Fruit fly (Drosophila melanogaster) whole organism, embryonic: ENCODE data around the gene Bx.

Source experiments
- ATbp ChIP-seq: fragments of 200-800 bp; sonication (Bioruptor generic); optimal IDR thresholded peaks from 2 replicates; lab custom pipeline; 2017; ENCODE audit warnings: missing biosample characterization, mild to moderate bottlenecking, missing genetic modification characterization, missing genetic modification reagents
- B-H2 ChIP-seq: fragments of 200-800 bp; sonication (Bioruptor generic); optimal IDR thresholded peaks from 2 replicates; lab custom pipeline; 2018; ENCODE audit warnings: missing biosample characterization, mild to moderate bottlenecking, missing genetic modification characterization
- CG10979 ChIP-seq: fragments of 200-800 bp; sonication (Bioruptor generic); optimal IDR thresholded peaks from 2 replicates; lab custom pipeline; 2018; ENCODE audit warnings: missing biosample characterization, mild to moderate bottlenecking, missing genetic modification characterization, moderate library complexity
- CG12391 ChIP-seq: fragments of 200-800 bp; sonication (Bioruptor generic); optimal IDR thresholded peaks from 3 replicates; lab custom pipeline; 2018; ENCODE audit warnings: missing biosample characterization, mild to moderate bottlenecking, missing genetic modification characterization, moderate library complexity
- CG14667 ChIP-seq: fragments of 200-800 bp; sonication (Bioruptor generic); IDR thresholded peaks from 2 replicates; pipeline ENCODE4 v1.3.6; 2022; ENCODE audit warnings: missing biosample characterization, missing genetic modification characterization
- CG1529 ChIP-seq: fragments of 200-800 bp; sonication (Bioruptor generic); optimal IDR thresholded peaks from 3 replicates; lab custom pipeline; 2018; ENCODE audit warnings: missing biosample characterization, missing genetic modification characterization
- CG1647 ChIP-seq: fragments of 200-800 bp; sonication (Bioruptor generic); optimal IDR thresholded peaks from 3 replicates; lab custom pipeline; 2016; ENCODE audit warnings: missing biosample characterization, missing genetic modification characterization
- CG17359 ChIP-seq: fragments of 200-800 bp; sonication (Bioruptor generic); optimal IDR thresholded peaks from 3 replicates; lab custom pipeline; 2018; ENCODE audit warnings: missing biosample characterization, mild to moderate bottlenecking, missing genetic modification characterization, moderate library complexity
- CG17912 ChIP-seq: fragments of 200-800 bp; sonication (Bioruptor generic); optimal IDR thresholded peaks from 2 replicates; lab custom pipeline; 2018; ENCODE audit warnings: missing biosample characterization, mild to moderate bottlenecking, missing genetic modification characterization
- CG18599 ChIP-seq: fragments of 200-800 bp; sonication (Bioruptor generic); optimal IDR thresholded peaks from 3 replicates; lab custom pipeline; 2017; ENCODE audit warnings: missing biosample characterization, missing genetic modification characterization, mild to moderate bottlenecking, moderate library complexity, missing genetic modification reagents
- CG2712 ChIP-seq: fragments of 200-800 bp; optimal IDR thresholded peaks from 3 replicates; lab custom pipeline; 2019; ENCODE audit warnings: missing biosample characterization, mild to moderate bottlenecking, missing genetic modification characterization, moderate library complexity
- CG31224 ChIP-seq: fragments of 200-800 bp; sonication (Bioruptor generic); IDR thresholded peaks from 2 replicates; pipeline ENCODE4 v1.3.6; 2022; ENCODE audit warnings: missing biosample characterization, missing genetic modification characterization
- CG3847 ChIP-seq: fragments of 200-800 bp; sonication (Bioruptor generic); IDR thresholded peaks from 2 replicates; pipeline ENCODE4 v1.3.6; 2022; ENCODE audit warnings: missing biosample characterization, missing genetic modification characterization
- CG7357 ChIP-seq: fragments of 200-800 bp; sonication (Bioruptor generic); IDR thresholded peaks from 3 replicates; pipeline ENCODE4 v1.3.6; 2022; ENCODE audit warnings: missing biosample characterization, missing genetic modification characterization
- CG8388 ChIP-seq: fragments of 200-800 bp; sonication (Bioruptor generic); optimal IDR thresholded peaks from 2 replicates; lab custom pipeline; 2019; ENCODE audit warnings: missing biosample characterization, mild to moderate bottlenecking, missing genetic modification characterization, moderate library complexity
- CG9727 ChIP-seq: fragments of 200-800 bp; sonication (Bioruptor generic); optimal IDR thresholded peaks from 3 replicates; lab custom pipeline; 2017; ENCODE audit warnings: missing biosample characterization, mild to moderate bottlenecking, missing genetic modification characterization
- Dll ChIP-seq: fragments of 200-800 bp; sonication (Bioruptor generic); IDR thresholded peaks from 4 replicates; pipeline ENCODE4 v1.3.6; 2022; ENCODE audit warnings: missing biosample characterization, missing genetic modification characterization; ENCODE audit not compliant: partially characterized antibody
- E2f1 ChIP-seq: fragments of 200-800 bp; sonication (Bioruptor generic); IDR thresholded peaks from 2 replicates; pipeline ENCODE4 v1.3.6; 2022; ENCODE audit warnings: missing biosample characterization, missing genetic modification characterization
- Elba2 ChIP-seq: fragments of 200-800 bp; sonication (Bioruptor generic); optimal IDR thresholded peaks from 3 replicates; lab custom pipeline; 2016; ENCODE audit warnings: missing biosample characterization, missing genetic modification characterization
- Fer3 ChIP-seq: fragments of 200-800 bp; sonication (Bioruptor generic); optimal IDR thresholded peaks from 2 replicates; lab custom pipeline; 2018; ENCODE audit warnings: missing biosample characterization, mild to moderate bottlenecking, missing genetic modification characterization, moderate library complexity
- Gsc ChIP-seq: fragments of 200-800 bp; sonication (Bioruptor generic); IDR thresholded peaks from 2 replicates; pipeline ENCODE4 v1.3.6; 2022; ENCODE audit warnings: missing biosample characterization, missing genetic modification characterization
- Hand ChIP-seq: fragments of 200-800 bp; sonication (Bioruptor generic); optimal IDR thresholded peaks from 2 replicates; lab custom pipeline; 2017; ENCODE audit warnings: mild to moderate bottlenecking, missing biosample characterization, missing genetic modification reagents, missing genetic modification characterization
- HmgZ ChIP-seq: fragments of 200-800 bp; sonication (Bioruptor generic); optimal IDR thresholded peaks from 2 replicates; lab custom pipeline; 2018; ENCODE audit warnings: missing biosample characterization, mild to moderate bottlenecking, missing genetic modification characterization
- Mrtf ChIP-seq: fragments of 200-800 bp; sonication (Bioruptor generic); IDR thresholded peaks from 3 replicates; pipeline ENCODE4 v1.3.6; 2022; ENCODE audit warnings: missing biosample characterization, missing genetic modification characterization
- NK7.1 ChIP-seq: fragments of 200-800 bp; sonication (Bioruptor generic); optimal IDR thresholded peaks from 3 replicates; lab custom pipeline; 2016; ENCODE audit warnings: missing biosample characterization, missing genetic modification characterization
- PHDP ChIP-seq: fragments of 200-800 bp; sonication (Bioruptor generic); optimal IDR thresholded peaks from 3 replicates; lab custom pipeline; 2018; ENCODE audit warnings: missing biosample characterization, mild to moderate bottlenecking, missing genetic modification characterization, moderate library complexity
- Stat92E ChIP-seq, 3 experiments: fragments of >200 bp in 2 of 3; fragments of 200-800 bp in 1 of 3; sonication (Bioruptor generic) in 1 of 3; optimal IDR thresholded peaks; 2 replicates each; lab custom pipeline; 2017 to 2019; ENCODE audit warnings: missing biosample characterization in 3 of 3, missing genetic modification characterization in 3 of 3, mild to moderate bottlenecking in 1 of 3, moderate library complexity in 1 of 3
- Xbp1 ChIP-seq: fragments of 200-800 bp; sonication (Bioruptor generic); optimal IDR thresholded peaks from 3 replicates; lab custom pipeline; 2016; ENCODE audit warnings: missing biosample characterization, mild to moderate bottlenecking, missing genetic modification characterization
- al ChIP-seq: fragments of 200-800 bp; sonication (Bioruptor generic); IDR thresholded peaks from 2 replicates; pipeline ENCODE4 v1.3.6; 2022; ENCODE audit warnings: missing biosample characterization, missing genetic modification characterization
- az2 ChIP-seq: fragments of 200-800 bp; sonication (Bioruptor generic); optimal IDR thresholded peaks from 3 replicates; lab custom pipeline; 2016; ENCODE audit warnings: missing biosample characterization, missing genetic modification characterization
- bigmax ChIP-seq: fragments of 200-800 bp; sonication (Bioruptor generic); optimal IDR thresholded peaks from 2 replicates; lab custom pipeline; 2018; ENCODE audit warnings: missing biosample characterization, mild to moderate bottlenecking, missing genetic modification characterization
- cas ChIP-seq: fragments of 200-800 bp; sonication (Bioruptor generic); IDR thresholded peaks from 2 replicates; pipeline ENCODE4 v1.3.6; 2022; ENCODE audit warnings: missing biosample characterization, missing genetic modification characterization
- ci ChIP-seq: fragments of 200-800 bp; sonication (Bioruptor generic); IDR thresholded peaks from 3 replicates; pipeline ENCODE4 v1.3.6; 2022; ENCODE audit warnings: missing biosample characterization, missing genetic modification characterization
- cwo ChIP-seq: fragments of 200-800 bp; sonication (Bioruptor generic); optimal IDR thresholded peaks from 3 replicates; lab custom pipeline; 2017; ENCODE audit warnings: missing biosample characterization, missing genetic modification characterization, mild to moderate bottlenecking, moderate library complexity, missing genetic modification reagents
- dm ChIP-seq: fragments of 200-800 bp; sonication (Bioruptor generic); optimal IDR thresholded peaks from 3 replicates; lab custom pipeline; 2016; ENCODE audit warnings: missing biosample characterization, missing genetic modification characterization
- dpn ChIP-seq, 2 experiments: fragments of 200-800 bp; sonication (Bioruptor generic); optimal IDR thresholded peaks; 3 replicates each; lab custom pipeline; 2016; ENCODE audit warnings: missing biosample characterization in 2 of 2, missing genetic modification characterization in 2 of 2
- gfzf ChIP-seq: fragments of 200-800 bp; sonication (Bioruptor generic); optimal IDR thresholded peaks from 2 replicates; lab custom pipeline; 2016; ENCODE audit warnings: missing biosample characterization, mild to moderate bottlenecking, missing genetic modification characterization, moderate library complexity
- grau ChIP-seq: fragments of 200-800 bp; optimal IDR thresholded peaks from 3 replicates; lab custom pipeline; 2019; ENCODE audit warnings: missing biosample characterization, mild to moderate bottlenecking, missing genetic modification characterization, moderate library complexity
- gt ChIP-seq: fragments of 200-800 bp; sonication (Bioruptor generic); IDR thresholded peaks from 2 replicates; pipeline ENCODE4 v1.3.6; 2022; ENCODE audit warnings: missing biosample characterization, missing genetic modification characterization
- jumu ChIP-seq: fragments of 200-800 bp; sonication (Bioruptor generic); optimal IDR thresholded peaks from 3 replicates; lab custom pipeline; 2016; ENCODE audit warnings: missing biosample characterization, missing genetic modification characterization
- kay ChIP-seq: fragments of 200-800 bp; sonication (Bioruptor generic); optimal IDR thresholded peaks from 2 replicates; lab custom pipeline; 2016; ENCODE audit warnings: missing biosample characterization, missing genetic modification characterization
- nom ChIP-seq: fragments of 200-800 bp; sonication (Bioruptor generic); optimal IDR thresholded peaks from 2 replicates; lab custom pipeline; 2017; ENCODE audit warnings: missing biosample characterization, missing genetic modification characterization, mild to moderate bottlenecking, moderate library complexity, missing genetic modification reagents
- pita ChIP-seq: fragments of 200-800 bp; sonication (Bioruptor generic); optimal IDR thresholded peaks from 2 replicates; lab custom pipeline; 2017; ENCODE audit warnings: missing biosample characterization, mild to moderate bottlenecking, missing genetic modification characterization
- prd ChIP-seq, 3 experiments: fragments of >200 bp in 2 of 3; fragments of 200-800 bp in 1 of 3; sonication (Bioruptor generic) in 1 of 3; optimal IDR thresholded peaks in 2 of 3; IDR thresholded peaks in 1 of 3; 2 replicates in 2 of 3; 3 replicates in 1 of 3; pipeline versions ENCODE4 v1.3.6 to Lab custom; 2017 to 2022; ENCODE audit warnings: missing biosample characterization in 1 of 3, missing genetic modification characterization in 1 of 3
- salm ChIP-seq: fragments of 200-800 bp; sonication (Bioruptor generic); optimal IDR thresholded peaks from 2 replicates; lab custom pipeline; 2018; ENCODE audit warnings: missing biosample characterization, mild to moderate bottlenecking, missing genetic modification characterization
- slp2 ChIP-seq: fragments of 200-800 bp; sonication (Bioruptor generic); optimal IDR thresholded peaks from 2 replicates; lab custom pipeline; 2016; ENCODE audit warnings: missing biosample characterization, missing genetic modification characterization
- ssp ChIP-seq: fragments of 200-800 bp; sonication (Bioruptor generic); IDR thresholded peaks from 2 replicates; pipeline ENCODE4 v1.3.6; 2022; ENCODE audit warnings: missing biosample characterization, missing genetic modification characterization
- stc ChIP-seq: fragments of 200-800 bp; sonication (Bioruptor generic); IDR thresholded peaks from 2 replicates; pipeline ENCODE4 v1.3.6; 2022; ENCODE audit warnings: missing biosample characterization, missing genetic modification characterization
- tap ChIP-seq: fragments of 200-800 bp; optimal IDR thresholded peaks from 3 replicates; lab custom pipeline; 2019; ENCODE audit warnings: missing biosample characterization, mild to moderate bottlenecking, missing genetic modification characterization, moderate library complexity
- ttk ChIP-seq: fragments of 200-800 bp; sonication (Bioruptor generic); IDR thresholded peaks from 2 replicates; pipeline ENCODE4 v2.1.2; 2022; ENCODE audit warnings: missing biosample characterization, missing genetic modification characterization
- zfh1 ChIP-seq: fragments of 200-800 bp; sonication (Bioruptor generic); IDR thresholded peaks from 3 replicates; pipeline ENCODE4 v1.3.6; 2022; ENCODE audit warnings: missing biosample characterization, missing genetic modification characterization

The Bx gene

DNA sequence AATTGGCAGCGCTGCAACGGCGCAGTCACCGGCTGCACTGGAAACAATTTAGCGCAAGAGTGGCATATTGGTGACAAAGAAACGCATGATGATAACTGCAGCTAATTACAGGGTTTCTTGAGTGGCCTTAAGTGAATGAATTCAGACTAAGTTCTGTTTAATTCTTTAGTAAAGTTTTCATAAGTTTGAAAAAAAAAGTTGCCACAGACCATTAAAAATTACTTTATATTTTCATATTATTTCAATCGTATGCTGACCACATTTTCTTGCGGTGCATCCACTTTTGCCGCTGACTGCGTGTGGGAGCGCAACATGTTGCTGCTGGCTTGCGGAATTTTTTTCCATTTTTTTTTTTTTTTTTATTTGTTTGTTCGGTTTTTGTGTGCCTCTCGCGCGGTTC lies 37.2 kb downstream of the Bx start (continued):
- TF ChIP-seq salm (tag; lab: Kevin White, UChicago), result no peak
- no peak for TF ChIP-seq al (GFP tag; lab: Robert Waterston, UW)
- no peak for TF ChIP-seq Mrtf (GFP tag; lab: Robert Waterston, UW)
- peak; percentile 40 for TF ChIP-seq nom (GFP tag; lab: Kevin White, UChicago)
- no peak for TF ChIP-seq stc (GFP tag; lab: Robert Waterston, UW)
- TF ChIP-seq dm (GFP tag; lab: Kevin White, UChicago), result no peak
- TF ChIP-seq CG2712, result peak; percentile 55
- TF ChIP-seq CG12391 (tag; lab: Kevin White, UChicago), result peak; percentile 40
- TF ChIP-seq CG9727 (GFP tag; lab: Kevin White, UChicago), result peak; percentile 51
- no peak for TF ChIP-seq kay (GFP tag; lab: Kevin White, UChicago)
- TF ChIP-seq zfh1, result peak; percentile 51; the same call in 2 of the 3 replicates
- no peak for TF ChIP-seq pita (GFP tag; lab: Kevin White, UChicago)
- no peak for TF ChIP-seq Gsc (GFP tag; lab: Robert Waterston, UW)
- peak; percentile 27; the same call in 1 of the 2 replicates for TF ChIP-seq E2f1 (GFP tag; lab: Robert Waterston, UW)
- TF ChIP-seq Stat92E (GFP tag; optimal IDR thresholded peaks at IDR 0.05; lab: Kevin White, UChicago), result no peak
- no peak for TF ChIP-seq Fer3 (tag; lab: Kevin White, UChicago)
- TF ChIP-seq grau, result peak; percentile 14
- no peak for TF ChIP-seq CG14667 (GFP tag; lab: Robert Waterston, UW)
- peak; percentile 9 for TF ChIP-seq az2 (GFP tag; lab: Kevin White, UChicago)
- no peak for TF ChIP-seq bigmax (GFP tag; lab: Kevin White, UChicago)
- no peak for TF ChIP-seq CG17912
- TF ChIP-seq gt (GFP tag; lab: Robert Waterston, UW), result no peak
- TF ChIP-seq Dll, result no peak
- TF ChIP-seq gfzf (GFP tag; lab: Kevin White, UChicago), result no peak
- TF ChIP-seq CG18599, result no peak
- TF ChIP-seq CG1647 (GFP tag; lab: Kevin White, UChicago), result no peak
- TF ChIP-seq B-H2 (GFP tag; lab: Kevin White, UChicago), result no peak
- TF ChIP-seq cas (GFP tag; lab: Robert Waterston, UW), result no peak
- no peak for TF ChIP-seq tap (tag; lab: Kevin White, UChicago)
- TF ChIP-seq CG7357 (GFP tag; lab: Robert Waterston, UW), result no peak; the same call in 2 of the 3 replicates
- TF ChIP-seq slp2 (GFP tag; lab: Kevin White, UChicago), result no peak
- no peak for TF ChIP-seq CG31224 (GFP tag; lab: Robert Waterston, UW)
- no peak for TF ChIP-seq jumu (GFP tag; lab: Kevin White, UChicago)
- TF ChIP-seq Xbp1 (GFP tag; lab: Kevin White, UChicago), result no peak
- peak; percentile 8 for TF ChIP-seq CG17359 (tag; lab: Kevin White, UChicago)
- TF ChIP-seq ci, result 0 out of 3 replicates have a peak, but pooled peaks have one; percentile 23
- TF ChIP-seq CG8388 (GFP tag; lab: Kevin White, UChicago), result peak; percentile 35
- TF ChIP-seq prd (optimal IDR thresholded peaks at IDR 0.05; lab: Kevin White, UChicago), result no peak
- TF ChIP-seq prd (GFP tag; IDR thresholded peaks at IDR 0.05; lab: Robert Waterston, UW), result peak; percentile 58; the same call in 2 of the 3 replicates
- no peak for TF ChIP-seq Hand
- peak; percentile 26 for TF ChIP-seq CG1529 (GFP tag; lab: Kevin White, UChicago)
- no peak for TF ChIP-seq dpn (GFP tag; optimal IDR thresholded peaks at IDR 0.05; lab: Kevin White, UChicago)
- no peak for TF ChIP-seq CG3847 (GFP tag; lab: Robert Waterston, UW)
- peak; percentile 53 for TF ChIP-seq CG10979 (tag; lab: Kevin White, UChicago)
- peak; percentile 33 for TF ChIP-seq ATbp (GFP tag; lab: Kevin White, UChicago)
- no peak for TF ChIP-seq cwo (GFP tag; lab: Kevin White, UChicago)
- TF ChIP-seq ttk, result peak; percentile 34; the same call in 1 of the 2 replicates
- no peak for TF ChIP-seq ssp (GFP tag; lab: Robert Waterston, UW)
- TF ChIP-seq Elba2, result no peak
- TF ChIP-seq HmgZ, result no peak
- no peak for TF ChIP-seq NK7.1 (GFP tag; lab: Kevin White, UChicago)
- TF ChIP-seq PHDP (tag; lab: Kevin White, UChicago), result peak; percentile 2
